Fruit fly (Drosophila melanogaster) whole organism, embryonic: Measurements from ENCODE around the gene CG8460.

ENCODE experiments used
- Atf-2 ChIP-seq: fragments of 200-800 bp; sonication (Bioruptor generic); optimal IDR thresholded peaks from 2 replicates; lab custom pipeline; 2016; ENCODE audit warnings: missing biosample characterization, missing genetic modification characterization
- Bdp1 ChIP-seq: fragments of 200-800 bp; sonication (Bioruptor generic); optimal IDR thresholded peaks from 3 replicates; lab custom pipeline; 2016; ENCODE audit warnings: missing biosample characterization, missing genetic modification characterization
- CG10147 ChIP-seq: fragments of 200-800 bp; sonication (Bioruptor generic); optimal IDR thresholded peaks from 2 replicates; lab custom pipeline; 2019; ENCODE audit warnings: missing biosample characterization, mild to moderate bottlenecking, missing genetic modification characterization, moderate library complexity
- CG10366 ChIP-seq: fragments of 200-800 bp; sonication (Bioruptor generic); IDR thresholded peaks from 2 replicates; pipeline ENCODE4 v1.3.6; 2022; ENCODE audit warnings: missing biosample characterization, missing genetic modification characterization
- CG11093 ChIP-seq: fragments of 200-800 bp; sonication (Bioruptor generic); IDR thresholded peaks from 3 replicates; pipeline ENCODE4 v1.3.6; 2022; ENCODE audit warnings: missing biosample characterization, missing genetic modification characterization
- CG11456 ChIP-seq: fragments of 200-800 bp; sonication (Bioruptor generic); IDR thresholded peaks from 3 replicates; pipeline ENCODE4 v1.3.6; 2022; ENCODE audit warnings: missing biosample characterization, missing genetic modification characterization
- CG12659 ChIP-seq: fragments of 200-800 bp; sonication (Bioruptor generic); optimal IDR thresholded peaks from 3 replicates; lab custom pipeline; 2017; ENCODE audit warnings: mild to moderate bottlenecking, missing biosample characterization, missing genetic modification reagents, missing genetic modification characterization
- CG12744 ChIP-seq: fragments of 200-800 bp; sonication (Bioruptor generic); optimal IDR thresholded peaks from 2 replicates; lab custom pipeline; 2016; ENCODE audit warnings: missing biosample characterization, missing genetic modification characterization
- CG13296 ChIP-seq: fragments of 200-800 bp; sonication (Bioruptor generic); optimal IDR thresholded peaks from 3 replicates; lab custom pipeline; 2018; ENCODE audit warnings: missing biosample characterization, mild to moderate bottlenecking, missing genetic modification characterization
- CG13775 ChIP-seq: fragments of 200-800 bp; sonication (Bioruptor generic); optimal IDR thresholded peaks from 3 replicates; lab custom pipeline; 2017; ENCODE audit warnings: missing biosample characterization, mild to moderate bottlenecking, missing genetic modification characterization
- CG15696 ChIP-seq: fragments of 200-800 bp; sonication (Bioruptor generic); optimal IDR thresholded peaks from 2 replicates; lab custom pipeline; 2019; ENCODE audit warnings: missing biosample characterization, mild to moderate bottlenecking, missing genetic modification characterization, moderate library complexity
- CG17612 ChIP-seq: fragments of 200-800 bp; sonication (Bioruptor generic); IDR thresholded peaks from 2 replicates; pipeline ENCODE4 v1.3.6; 2022; ENCODE audit warnings: missing biosample characterization, missing genetic modification characterization
- CG17912 ChIP-seq: fragments of 200-800 bp; sonication (Bioruptor generic); optimal IDR thresholded peaks from 2 replicates; lab custom pipeline; 2018; ENCODE audit warnings: missing biosample characterization, mild to moderate bottlenecking, missing genetic modification characterization
- CG18764 ChIP-seq: fragments of 200-800 bp; sonication (Bioruptor generic); optimal IDR thresholded peaks from 3 replicates; lab custom pipeline; 2016; ENCODE audit warnings: missing biosample characterization, missing genetic modification characterization
- CG2875 ChIP-seq: fragments of 200-800 bp; sonication (Bioruptor generic); optimal IDR thresholded peaks from 2 replicates; lab custom pipeline; 2017; ENCODE audit warnings: missing biosample characterization, mild to moderate bottlenecking, missing genetic modification characterization, missing genetic modification reagents
- CG30431 ChIP-seq: fragments of 200-800 bp; sonication (Bioruptor generic); optimal IDR thresholded peaks from 2 replicates; lab custom pipeline; 2017; ENCODE audit warnings: missing biosample characterization, missing genetic modification characterization
- CG3065 ChIP-seq: fragments of 200-800 bp; sonication (Bioruptor generic); optimal IDR thresholded peaks from 2 replicates; lab custom pipeline; 2016; ENCODE audit warnings: missing biosample characterization, missing genetic modification characterization
- CG3726 ChIP-seq: fragments of 200-800 bp; sonication (Bioruptor generic); IDR thresholded peaks from 3 replicates; pipeline ENCODE4, ENCODE4 v1.3.6; 2022; ENCODE audit warnings: missing biosample characterization, missing genetic modification characterization
- CG4328 ChIP-seq: fragments of 200-800 bp; sonication (Bioruptor generic); optimal IDR thresholded peaks from 3 replicates; lab custom pipeline; 2017; ENCODE audit warnings: missing biosample characterization, missing genetic modification reagents, missing genetic modification characterization
- CG7556 ChIP-seq: fragments of 200-800 bp; sonication (Bioruptor generic); optimal IDR thresholded peaks from 2 replicates; lab custom pipeline; 2017; ENCODE audit warnings: missing biosample characterization, mild to moderate bottlenecking, missing genetic modification characterization
- CG7839 ChIP-seq: fragments of 200-800 bp; sonication (Bioruptor generic); optimal IDR thresholded peaks from 3 replicates; lab custom pipeline; 2018; ENCODE audit warnings: missing biosample characterization, mild to moderate bottlenecking, missing genetic modification characterization, moderate library complexity
- CG8359 ChIP-seq: fragments of 200-800 bp; sonication (Bioruptor generic); optimal IDR thresholded peaks from 2 replicates; lab custom pipeline; 2017; ENCODE audit warnings: missing biosample characterization, mild to moderate bottlenecking, missing genetic modification characterization, borderline replicate concordance
- CG9727 ChIP-seq: fragments of 200-800 bp; sonication (Bioruptor generic); optimal IDR thresholded peaks from 3 replicates; lab custom pipeline; 2017; ENCODE audit warnings: missing biosample characterization, mild to moderate bottlenecking, missing genetic modification characterization
- CTCF ChIP-seq: fragments of 200-800 bp; sonication (Bioruptor generic); optimal IDR thresholded peaks from 2 replicates; lab custom pipeline; 2017; ENCODE audit warnings: missing biosample characterization, mild to moderate bottlenecking, missing genetic modification characterization, moderate library complexity
- HLH4C ChIP-seq: fragments of 200-800 bp; sonication (Bioruptor generic); IDR thresholded peaks from 3 replicates; pipeline ENCODE4 v1.3.6; 2022; ENCODE audit warnings: missing biosample characterization, missing genetic modification characterization; ENCODE audit not compliant: partially characterized antibody
- HmgZ ChIP-seq: fragments of 200-800 bp; sonication (Bioruptor generic); optimal IDR thresholded peaks from 2 replicates; lab custom pipeline; 2018; ENCODE audit warnings: missing biosample characterization, mild to moderate bottlenecking, missing genetic modification characterization
- Hsf ChIP-seq: fragments of 200-800 bp; sonication (Bioruptor generic); optimal IDR thresholded peaks from 3 replicates; lab custom pipeline; 2016; ENCODE audit warnings: missing biosample characterization, missing genetic modification characterization
- MESR4 ChIP-seq: fragments of 200-800 bp; sonication (Bioruptor generic); optimal IDR thresholded peaks from 2 replicates; lab custom pipeline; 2018; ENCODE audit warnings: missing biosample characterization, mild to moderate bottlenecking, missing genetic modification characterization, moderate library complexity
- Max ChIP-seq: fragments of 200-800 bp; sonication (Bioruptor generic); optimal IDR thresholded peaks from 2 replicates; lab custom pipeline; 2016; ENCODE audit warnings: missing biosample characterization, mild to moderate bottlenecking, missing genetic modification characterization
- NK7.1 ChIP-seq: fragments of 200-800 bp; sonication (Bioruptor generic); optimal IDR thresholded peaks from 3 replicates; lab custom pipeline; 2016; ENCODE audit warnings: missing biosample characterization, missing genetic modification characterization
- Oaz ChIP-seq: fragments of 200-800 bp; sonication (Bioruptor generic); IDR thresholded peaks from 2 replicates; pipeline ENCODE4 v1.3.6; 2022; ENCODE audit warnings: missing biosample characterization, missing genetic modification characterization
- Optix ChIP-seq: fragments of 200-800 bp; sonication (Bioruptor generic); IDR thresholded peaks from 3 replicates; pipeline ENCODE4 v1.3.6; 2022; ENCODE audit warnings: missing biosample characterization, missing genetic modification characterization
- Sin3A ChIP-seq: fragments of >200 bp; optimal IDR thresholded peaks from 2 replicates; lab custom pipeline; 2018
- Spps ChIP-seq: fragments of 200-800 bp; sonication (Bioruptor generic); optimal IDR thresholded peaks from 2 replicates; lab custom pipeline; 2018; ENCODE audit warnings: missing biosample characterization, mild to moderate bottlenecking, missing genetic modification characterization
- Sry-δ ChIP-seq: fragments of 200-800 bp; sonication (Bioruptor generic); optimal IDR thresholded peaks from 2 replicates; lab custom pipeline; 2016; ENCODE audit warnings: missing biosample characterization, missing genetic modification characterization
- ap ChIP-seq: fragments of 200-800 bp; sonication (Bioruptor generic); IDR thresholded peaks from 2 replicates; pipeline ENCODE4 v1.3.6; 2022; ENCODE audit warnings: missing biosample characterization, missing genetic modification characterization
- cato ChIP-seq: fragments of 200-800 bp; sonication (Bioruptor generic); optimal IDR thresholded peaks from 2 replicates; lab custom pipeline; 2016; ENCODE audit warnings: missing biosample characterization, missing genetic modification characterization, borderline replicate concordance
- chn ChIP-seq: fragments of 200-800 bp; sonication (Bioruptor generic); optimal IDR thresholded peaks from 2 replicates; lab custom pipeline; 2016; ENCODE audit warnings: missing biosample characterization, missing genetic modification characterization
- eve ChIP-seq, 2 experiments: fragments of >200 bp; optimal IDR thresholded peaks; 2 replicates each; lab custom pipeline; 2017; ENCODE audit warnings: missing biosample characterization in 2 of 2, missing genetic modification characterization in 2 of 2
- hbn ChIP-seq: fragments of 200-800 bp; sonication (Bioruptor generic); IDR thresholded peaks from 2 replicates; pipeline ENCODE4 v1.3.6; 2022; ENCODE audit warnings: missing biosample characterization, missing genetic modification characterization; ENCODE audit not compliant: partially characterized antibody
- jigr1 ChIP-seq: fragments of 200-800 bp; sonication (Bioruptor generic); IDR thresholded peaks from 3 replicates; pipeline ENCODE4 v1.3.6; 2022; ENCODE audit warnings: missing biosample characterization, missing genetic modification characterization
- ken ChIP-seq: fragments of 200-800 bp; sonication (Bioruptor generic); IDR thresholded peaks from 3 replicates; pipeline ENCODE4 v1.3.6; 2022; ENCODE audit warnings: missing biosample characterization, missing genetic modification characterization
- lab ChIP-seq: fragments of 200-800 bp; sonication (Bioruptor generic); optimal IDR thresholded peaks from 3 replicates; lab custom pipeline; 2017; ENCODE audit warnings: missing biosample characterization, missing genetic modification characterization, mild to moderate bottlenecking, moderate library complexity, missing genetic modification reagents
- lbe ChIP-seq: fragments of 200-800 bp; sonication (Bioruptor generic); optimal IDR thresholded peaks from 2 replicates; lab custom pipeline; 2016; ENCODE audit warnings: missing biosample characterization, mild to moderate bottlenecking, missing genetic modification characterization
- lola ChIP-seq, 3 experiments: fragments of >200 bp in 2 of 3; fragments of 200-800 bp in 1 of 3; sonication (Bioruptor generic) in 1 of 3; optimal IDR thresholded peaks; 2 replicates each; lab custom pipeline; 2017 to 2019; ENCODE audit warnings: missing biosample characterization in 3 of 3, missing genetic modification characterization in 3 of 3, mild to moderate bottlenecking in 1 of 3, moderate library complexity in 1 of 3
- org-1 ChIP-seq: fragments of 200-800 bp; sonication (Bioruptor generic); optimal IDR thresholded peaks from 2 replicates; lab custom pipeline; 2017; ENCODE audit warnings: missing biosample characterization, missing genetic modification characterization
- pros ChIP-seq: fragments of 200-800 bp; sonication (Bioruptor generic); optimal IDR thresholded peaks from 3 replicates; lab custom pipeline; 2019; ENCODE audit warnings: missing biosample characterization, mild to moderate bottlenecking, missing genetic modification characterization, moderate library complexity
- repo ChIP-seq: fragments of 200-800 bp; sonication (Bioruptor generic); optimal IDR thresholded peaks from 2 replicates; lab custom pipeline; 2016; ENCODE audit warnings: missing biosample characterization, missing genetic modification characterization
- sd ChIP-seq: fragments of 200-800 bp; sonication (Bioruptor generic); optimal IDR thresholded peaks from 3 replicates; lab custom pipeline; 2018; ENCODE audit warnings: missing biosample characterization, mild to moderate bottlenecking, missing genetic modification characterization, moderate library complexity
- seq ChIP-seq: fragments of 200-800 bp; sonication (Bioruptor generic); IDR thresholded peaks from 2 replicates; pipeline ENCODE4 v1.3.6; 2022; ENCODE audit warnings: missing biosample characterization, missing genetic modification characterization
- wdn ChIP-seq: fragments of 200-800 bp; sonication (Bioruptor generic); IDR thresholded peaks from 2 replicates; pipeline ENCODE4 v1.3.6; 2022; ENCODE audit warnings: missing biosample characterization, missing genetic modification characterization
- zen2 ChIP-seq: fragments of 200-800 bp; sonication (Bioruptor generic); IDR thresholded peaks from 3 replicates; pipeline ENCODE4 v1.3.6; 2022; ENCODE audit warnings: missing biosample characterization, missing genetic modification characterization; ENCODE audit not compliant: partially characterized antibody

The CG8460 gene

DNA sequence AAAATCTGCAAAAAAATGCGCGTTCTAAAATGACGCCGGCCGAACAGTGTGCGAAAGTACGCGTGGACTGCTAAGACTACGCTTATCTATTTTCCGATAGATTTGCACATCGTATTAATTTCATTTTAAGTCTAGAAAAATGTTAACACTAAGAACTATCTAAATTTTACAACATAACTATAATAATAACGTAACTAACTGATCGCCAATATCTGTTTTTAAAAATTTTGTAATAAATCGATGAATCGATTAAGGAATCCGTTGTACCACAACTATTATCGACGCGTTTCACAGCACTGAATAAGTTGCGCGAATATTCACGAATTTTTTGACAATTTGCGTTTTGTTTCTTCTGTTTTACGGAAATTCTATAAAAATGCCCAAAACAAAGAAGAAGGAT is 14.1 kb downstream of the CG8460 start, which contains the start of gene Ssb-c31a (continued):
- TF ChIP-seq Sry-δ (GFP tag; lab: Kevin White, UChicago) (peak; percentile 84), org-1 (GFP tag; lab: Kevin White, UChicago) (no peak), CG8359 (no peak), repo (GFP tag; lab: Kevin White, UChicago) (peak; percentile 22), CG12659 (peak; percentile 73), CG2875 (GFP tag; lab: Kevin White, UChicago) (no peak), CG11456 (GFP tag; lab: Robert Waterston, UW) (no peak), Spps (tag; lab: Kevin White, UChicago) (peak; percentile 13), CG10366 (GFP tag; lab: Robert Waterston, UW) (peak; percentile 30; the same call in 1 of the 2 replicates), lbe (GFP tag; lab: Kevin White, UChicago) (peak; percentile 73), HmgZ (tag; lab: Kevin White, UChicago) (peak; percentile 78), seq (GFP tag; lab: Robert Waterston, UW) (no peak), Oaz (GFP tag; lab: Robert Waterston, UW) (no peak), zen2 (GFP tag; lab: Robert Waterston, UW) (peak; percentile 28; the same call in 1 of the 3 replicates), sd (tag; lab: Kevin White, UChicago) (peak; percentile 61), CG4328 (GFP tag; lab: Kevin White, UChicago) (peak; percentile 59), HLH4C (GFP tag; lab: Robert Waterston, UW) (peak; percentile 69), NK7.1 (GFP tag; lab: Kevin White, UChicago) (no peak), Max (peak; percentile 67), Bdp1 (GFP tag; lab: Kevin White, UChicago) (no peak), CG13296 (GFP tag; lab: Kevin White, UChicago) (peak; percentile 62), cato (GFP tag; lab: Kevin White, UChicago) (peak; percentile 11), hbn (GFP tag; lab: Robert Waterston, UW) (peak; percentile 74), CG15696 (tag; lab: Kevin White, UChicago) (peak; percentile 27), CG13775 (peak; percentile 53), Atf-2 (peak; percentile 51), pros (GFP tag; lab: Kevin White, UChicago) (no peak), CG7556 (peak; percentile 55), CG18764 (GFP tag; lab: Kevin White, UChicago) (peak; percentile 60), ap (GFP tag; lab: Robert Waterston, UW) (no peak), CG12744 (GFP tag; lab: Kevin White, UChicago) (peak; percentile 35), ken (GFP tag; lab: Robert Waterston, UW) (no peak), CG9727 (GFP tag; lab: Kevin White, UChicago) (peak; percentile 45), Hsf (GFP tag; lab: Kevin White, UChicago) (peak; percentile 62), lola (GFP tag; optimal IDR thresholded peaks at IDR 0.05; lab: Kevin White, UChicago) (peak in 1 of 3 experiments; percentile 47), Optix (no peak), CG3065 (GFP tag; lab: Kevin White, UChicago) (no peak), chn (GFP tag; lab: Kevin White, UChicago) (peak; percentile 52), eve (GFP tag; optimal IDR thresholded peaks at IDR 0.05; lab: Kevin White, UChicago) (no peak), CG17912 (GFP tag; lab: Kevin White, UChicago) (no peak), CG30431 (GFP tag; lab: Kevin White, UChicago) (no peak), CG3726 (no peak), wdn (GFP tag; lab: Robert Waterston, UW) (no peak), MESR4 (peak; percentile 2), CG7839 (tag; lab: Kevin White, UChicago) (peak; percentile 49), CTCF (GFP tag; lab: Kevin White, UChicago) (no peak), lab (GFP tag; lab: Kevin White, UChicago) (peak; percentile 48), CG17612 (no peak), Sin3A (lab: Kevin White, UChicago) (peak; percentile 76), CG11093 (no peak), jigr1 (GFP tag; lab: Robert Waterston, UW) (no peak), CG10147 (GFP tag; lab: Kevin White, UChicago) (peak; percentile 61)
